Worm (Caenorhabditis elegans): ENCODE measurements around the gene T16G12.3.

The T16G12.3 gene

ce11 chrIII:10078151-10078550, 27.7 kb downstream of the T16G12.3 start, which contains the start of gene T16G12.9:
TSS of gene T16G12.9 (minus strand) at chrIII:10078251.
- TF ChIP-seq daf-12 (tag; optimal IDR thresholded peaks at IDR 0.05) (no peak), mdl-1 (tag; optimal IDR thresholded peaks at IDR 0.05) (no peak), hmg-11 (tag; optimal IDR thresholded peaks at IDR 0.05) (no peak), elt-3 (tag; optimal IDR thresholded peaks at IDR 0.05) (no peak), egl-27 (tag; optimal IDR thresholded peaks at IDR 0.05) (no peak), lin-15B (tag; optimal IDR thresholded peaks at IDR 0.05) (no peak), aly-2 (tag; optimal IDR thresholded peaks at IDR 0.05) (no peak), unc-62 (GFP tag; optimal IDR thresholded peaks at IDR 0.05) (no peak), lin-39 (tag; optimal IDR thresholded peaks at IDR 0.05) (no peak), mml-1 (tag; optimal IDR thresholded peaks at IDR 0.05) (no peak), nhr-67 (tag; optimal IDR thresholded peaks at IDR 0.05) (no peak), nhr-28 (tag; optimal IDR thresholded peaks at IDR 0.05) (no peak), sea-2 (GFP tag; optimal IDR thresholded peaks at IDR 0.05) (no peak), ceh-9 (tag; optimal IDR thresholded peaks at IDR 0.05) (no peak), nhr-23 (tag; optimal IDR thresholded peaks at IDR 0.05) (no peak), fkh-10 (GFP tag; optimal IDR thresholded peaks at IDR 0.05) (no peak), nhr-76 (tag; optimal IDR thresholded peaks at IDR 0.05) (no peak)

DNA sequence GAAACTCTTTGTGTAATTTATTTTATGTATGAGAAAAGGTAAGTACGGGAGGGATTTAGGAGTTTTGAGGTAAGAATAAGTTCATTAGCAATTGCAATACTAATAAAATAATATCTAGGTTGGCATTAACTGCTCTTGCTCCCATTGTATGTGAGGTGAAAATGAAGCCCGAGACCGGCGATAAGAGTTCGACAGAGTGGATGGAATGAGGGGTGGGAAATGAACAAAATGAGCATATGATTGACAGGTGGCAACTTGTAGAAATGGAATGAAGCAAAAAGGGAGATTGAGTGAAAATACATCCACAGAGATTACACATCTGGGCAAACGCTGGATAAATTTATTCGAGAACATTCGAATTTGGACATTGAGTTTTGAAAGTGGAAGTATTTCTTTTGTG, 28.4 kb downstream of the T16G12.3 start:
- TF ChIP-seq nhr-28 (tag; optimal IDR thresholded peaks at IDR 0.05), result no peak
- no peak for TF ChIP-seq nhr-67 (tag; optimal IDR thresholded peaks at IDR 0.05)
- no peak for TF ChIP-seq nhr-76 (tag; optimal IDR thresholded peaks at IDR 0.05)
- TF ChIP-seq nhr-43 (tag; optimal IDR thresholded peaks at IDR 0.05; ENCODE audit: poor library complexity, severe bottlenecking), result no peak
- TF ChIP-seq ZK546.5 (tag; optimal IDR thresholded peaks at IDR 0.05), result no peak
- TF ChIP-seq jun-1 (tag; optimal IDR thresholded peaks at IDR 0.05), result no peak
- TF ChIP-seq sea-2 (GFP tag; optimal IDR thresholded peaks at IDR 0.05), result no peak
- no peak for TF ChIP-seq skn-1 (tag; optimal IDR thresholded peaks at IDR 0.05)

- TF ChIP-seq ama-1 (optimal IDR thresholded peaks at IDR 0.05) (no peak), sea-2 (GFP tag; optimal IDR thresholded peaks at IDR 0.05) (no peak), ceh-9 (tag; optimal IDR thresholded peaks at IDR 0.05) (no peak), lsy-12 (tag; optimal IDR thresholded peaks at IDR 0.05) (no peak), zag-1 (tag; optimal IDR thresholded peaks at IDR 0.05) (no peak), unc-62 (GFP tag; optimal IDR thresholded peaks at IDR 0.05) (no peak), lin-15B (tag; optimal IDR thresholded peaks at IDR 0.05) (no peak), R02D3.7 (tag; optimal IDR thresholded peaks at IDR 0.05) (no peak), daf-12 (tag; optimal IDR thresholded peaks at IDR 0.05) (no peak), nhr-77 (tag; optimal IDR thresholded peaks at IDR 0.05) (no peak)
Observed at ce11 chrIII:10083242-10083641, 32.8 kb downstream of the T16G12.3 start, which contains the start of gene T16H12.3. TSS of gene T16H12.3 (minus strand) at chrIII:10083292.

DNA sequence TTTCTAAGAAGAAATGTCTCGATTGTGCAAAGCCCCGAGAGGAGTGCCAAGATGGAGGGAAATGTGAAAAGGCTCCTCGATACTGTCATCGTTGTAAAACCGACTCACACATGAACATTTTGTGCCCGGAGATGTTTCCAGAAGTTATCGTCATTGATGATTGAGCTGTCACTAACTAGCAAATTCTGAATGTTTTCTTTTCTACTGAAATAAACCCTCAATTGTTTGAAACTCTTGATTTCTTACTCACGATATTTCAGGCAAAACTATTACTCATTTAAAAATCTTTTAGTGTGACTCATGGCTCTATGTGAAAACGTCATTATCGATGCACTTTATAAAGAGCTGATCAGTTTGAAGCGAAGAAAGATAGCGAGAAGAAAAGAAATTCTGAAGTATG, 34.7 kb downstream of the T16G12.3 start, which contains the start of gene T16H12.13:
TSS of gene T16H12.13 (plus strand) at position 301 of the 400 bp plus-strand sequence.
- TF ChIP-seq daf-12 (tag; optimal IDR thresholded peaks at IDR 0.05), result no peak
- TF ChIP-seq nhr-237 (tag; optimal IDR thresholded peaks at IDR 0.05), result no peak
- TF ChIP-seq hmg-11 (tag; optimal IDR thresholded peaks at IDR 0.05), result no peak
- TF ChIP-seq nhr-11 (tag; optimal IDR thresholded peaks at IDR 0.05), result no peak
- TF ChIP-seq pha-4 (tag; optimal IDR thresholded peaks at IDR 0.05), result no peak
- TF ChIP-seq unc-39 (tag; optimal IDR thresholded peaks at IDR 0.05), result no peak
- no peak for TF ChIP-seq lin-39 (tag; optimal IDR thresholded peaks at IDR 0.05)
- TF ChIP-seq fkh-2 (tag; optimal IDR thresholded peaks at IDR 0.05), result no peak
- no peak for TF ChIP-seq nhr-28 (tag; optimal IDR thresholded peaks at IDR 0.05)
- TF ChIP-seq jun-1 (tag; optimal IDR thresholded peaks at IDR 0.05), result no peak
- no peak for TF ChIP-seq snpc-4 (tag; optimal IDR thresholded peaks at IDR 0.05)
- TF ChIP-seq mml-1 (tag; optimal IDR thresholded peaks at IDR 0.05), result no peak
- TF ChIP-seq nhr-43 (tag; optimal IDR thresholded peaks at IDR 0.05; ENCODE audit: poor library complexity, severe bottlenecking), result no peak
- TF ChIP-seq nhr-76 (tag; optimal IDR thresholded peaks at IDR 0.05), result no peak
- TF ChIP-seq ceh-16 (tag; optimal IDR thresholded peaks at IDR 0.05), result no peak

DNA sequence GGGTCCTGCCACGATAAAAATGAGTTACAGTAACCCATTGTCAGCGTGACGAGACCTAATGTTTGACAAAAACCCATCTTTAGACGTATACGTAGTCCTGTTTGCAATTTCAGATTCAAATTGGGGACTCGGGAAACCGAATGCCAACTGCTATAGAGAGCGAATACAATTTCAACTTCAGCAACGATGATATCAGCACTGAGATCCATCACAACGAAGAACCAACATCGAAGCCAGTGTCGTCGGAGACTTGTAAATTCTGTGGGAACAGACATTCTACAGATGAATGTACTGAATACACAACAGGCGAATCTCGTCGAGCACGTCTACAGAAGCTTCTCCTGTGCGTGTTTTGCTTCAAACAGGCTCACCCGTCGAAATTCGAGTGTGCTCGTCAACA, 35.2 kb downstream of the T16G12.3 start:
- no peak for TF ChIP-seq daf-12 (tag; optimal IDR thresholded peaks at IDR 0.05)

DNA sequence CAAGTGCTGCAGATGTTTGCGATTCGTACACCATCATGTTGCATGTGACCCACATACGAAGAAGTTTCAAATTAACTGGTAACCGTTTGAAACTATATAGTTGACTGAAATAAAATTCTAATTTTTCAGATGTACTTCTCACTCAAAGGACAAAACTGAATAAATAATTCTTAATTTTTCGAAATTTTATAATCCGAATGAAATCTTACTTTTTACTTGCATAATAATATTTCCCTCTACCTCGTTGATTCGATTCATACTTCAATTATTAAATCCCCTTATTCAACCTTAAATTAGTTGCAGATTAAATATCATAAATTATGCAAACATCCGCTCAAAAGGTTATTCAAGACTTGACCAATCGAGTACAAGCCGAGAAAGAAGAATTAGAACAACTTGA, 35.6 kb downstream of the T16G12.3 start, which contains the start of gene T16H12.2:
TSS of gene T16H12.2 (plus strand) at position 301 of the 400 bp plus-strand sequence.
- TF ChIP-seq tbx-2 (tag; optimal IDR thresholded peaks at IDR 0.05) (no peak), ztf-4 (tag; optimal IDR thresholded peaks at IDR 0.05) (no peak), fkh-10 (GFP tag; optimal IDR thresholded peaks at IDR 0.05) (no peak), elt-2 (tag; optimal IDR thresholded peaks at IDR 0.05) (no peak), ztf-11 (tag; optimal IDR thresholded peaks at IDR 0.05) (no peak), aly-2 (tag; optimal IDR thresholded peaks at IDR 0.05) (no peak), R02D3.7 (tag; optimal IDR thresholded peaks at IDR 0.05) (no peak), skn-1 (tag; optimal IDR thresholded peaks at IDR 0.05) (no peak), nhr-237 (tag; optimal IDR thresholded peaks at IDR 0.05) (no peak), nhr-77 (tag; optimal IDR thresholded peaks at IDR 0.05) (no peak), daf-12 (tag; optimal IDR thresholded peaks at IDR 0.05) (no peak), jun-1 (tag; optimal IDR thresholded peaks at IDR 0.05) (no peak), unc-39 (tag; optimal IDR thresholded peaks at IDR 0.05) (no peak), fos-1 (tag; optimal IDR thresholded peaks at IDR 0.05) (no peak), ceh-82 (tag; optimal IDR thresholded peaks at IDR 0.05) (no peak), egl-27 (tag; optimal IDR thresholded peaks at IDR 0.05) (no peak), sea-2 (GFP tag; optimal IDR thresholded peaks at IDR 0.05) (no peak), hmg-11 (tag; optimal IDR thresholded peaks at IDR 0.05) (no peak)

All from whole organism, L3 larva.